Worm (Caenorhabditis elegans) whole organism, young adult: ENCODE data around the gene F36G3.1.

Experiments used
- attf-5 ChIP-seq: fragments of 200-800 bp; sonication (Bioruptor generic); optimal IDR thresholded peaks from 2 replicates; lab custom pipeline; 2018; ENCODE audit warnings: mild to moderate bottlenecking, missing genetic modification characterization, missing compliant biosample characterization
- dpff-1 ChIP-seq: sonication (generic microtip); optimal IDR thresholded peaks from 2 replicates; lab custom pipeline; 2017; ENCODE audit warnings: mild to moderate bottlenecking, missing genetic modification characterization, missing compliant biosample characterization
- egl-18 ChIP-seq: fragments of 200-800 bp; sonication (Bioruptor generic); IDR thresholded peaks from 2 replicates; pipeline ENCODE4 v1.3.6; 2022; ENCODE audit warnings: missing genetic modification reagents, missing genetic modification characterization, missing compliant biosample characterization

- TF ChIP-seq egl-18: no peak
- TF ChIP-seq attf-5 (GFP tag; lab: Kevin White, UChicago): no peak
- no peak for TF ChIP-seq dpff-1
Observed at ce11 chrX:9742058-9742457, 47.0 kb downstream of the F36G3.1 start.
